Fruit fly (Drosophila melanogaster): ENCODE data around the gene CG43673.
A peak's percentile ranks its signal among the peaks of the same experiment; 100 is the strongest.

The CG43673 gene

dm6 chrX:15740288-15740726 is 38.6 kb upstream of the CG43673 start (continued):
- no peak for TF ChIP-seq usp (GFP tag; optimal IDR thresholded peaks at IDR 0.05)
- no peak for TF ChIP-seq sna (GFP tag; IDR thresholded peaks at IDR 0.05; ENCODE audit: partially characterized antibody)
- TF ChIP-seq MTF-1 (GFP tag; optimal IDR thresholded peaks at IDR 0.05; ENCODE audit: borderline replicate concordance) = peak; percentile 7
- peak; percentile 46 to 72 for TF ChIP-seq Hr51 (GFP tag; optimal IDR thresholded peaks at IDR 0.05)
- no peak for TF ChIP-seq gt (GFP tag; IDR thresholded peaks at IDR 0.05)
- 0 out of 2 replicates have a peak, but pooled peaks have one; percentile 42 for TF ChIP-seq CG1024 (GFP tag; IDR thresholded peaks at IDR 0.05)
- TF ChIP-seq ro (GFP tag; IDR thresholded peaks at IDR 0.05) = no peak
- no peak for TF ChIP-seq cad (GFP tag; optimal IDR thresholded peaks at IDR 0.05)
- TF ChIP-seq Dip3 (GFP tag; optimal IDR thresholded peaks at IDR 0.05) = peak; percentile 57
- 0 out of 2 replicates have a peak, but pooled peaks have one; percentile 4 for TF ChIP-seq amos (GFP tag; IDR thresholded peaks at IDR 0.05; ENCODE audit: partially characterized antibody)
- TF ChIP-seq CoRest (tag; optimal IDR thresholded peaks at IDR 0.05) = peak; percentile 71
- TF ChIP-seq jing (GFP tag; optimal IDR thresholded peaks at IDR 0.05) = no peak
- TF ChIP-seq CG7987 (GFP tag; optimal IDR thresholded peaks at IDR 0.05) = peak; percentile 67
- peak; percentile 72 for TF ChIP-seq NFAT (GFP tag; IDR thresholded peaks at IDR 0.05)
- TF ChIP-seq NK7.1 (GFP tag; optimal IDR thresholded peaks at IDR 0.05) = peak; percentile 47
- TF ChIP-seq CG11696 (GFP tag; IDR thresholded peaks at IDR 0.05) = peak; percentile 64
- peak; percentile 80 for TF ChIP-seq HHEX (GFP tag; optimal IDR thresholded peaks at IDR 0.05)
- peak; percentile 53 for TF ChIP-seq CG18262 (tag; optimal IDR thresholded peaks at IDR 0.05)
- TF ChIP-seq Meics (GFP tag; optimal IDR thresholded peaks at IDR 0.05) = peak; percentile 85
- peak; percentile 83 for TF ChIP-seq CG13296 (GFP tag; optimal IDR thresholded peaks at IDR 0.05)
- 0 out of 2 replicates have a peak, but pooled peaks have one; percentile 48 for TF ChIP-seq Nf-YA (GFP tag; IDR thresholded peaks at IDR 0.05)
- TF ChIP-seq ara (GFP tag; IDR thresholded peaks at IDR 0.05) = peak; percentile 53; the same call in 1 of the 2 replicates
- peak; percentile 31 for TF ChIP-seq Six4 (GFP tag; optimal IDR thresholded peaks at IDR 0.05)
- TF ChIP-seq hbn (GFP tag; IDR thresholded peaks at IDR 0.05; ENCODE audit: partially characterized antibody) = no peak
- TF ChIP-seq trh (GFP tag; optimal IDR thresholded peaks at IDR 0.05) = peak; percentile 23
- TF ChIP-seq Fer1 (GFP tag; optimal IDR thresholded peaks at IDR 0.05) = peak; percentile 85
- peak; percentile 66 for TF ChIP-seq CG7556 (GFP tag; optimal IDR thresholded peaks at IDR 0.05)
- TF ChIP-seq odd (GFP tag; optimal IDR thresholded peaks at IDR 0.05) = peak; percentile 62
- peak; percentile 32 for TF ChIP-seq CG12299 (tag; optimal IDR thresholded peaks at IDR 0.05)
- TF ChIP-seq CG4617 (GFP tag; optimal IDR thresholded peaks at IDR 0.05; ENCODE audit: borderline replicate concordance) = no peak
- peak; percentile 76 for TF ChIP-seq Hand (GFP tag; optimal IDR thresholded peaks at IDR 0.05)
- peak; percentile 26 for TF ChIP-seq ERR (GFP tag; optimal IDR thresholded peaks at IDR 0.05)
- peak; percentile 14; the same call in 1 of the 2 replicates for TF ChIP-seq dimm (GFP tag; IDR thresholded peaks at IDR 0.05)
- TF ChIP-seq wek (GFP tag; optimal IDR thresholded peaks at IDR 0.05) = no peak
- TF ChIP-seq Ptx1 (GFP tag; IDR thresholded peaks at IDR 0.05) = peak; percentile 75
- peak; percentile 29 for TF ChIP-seq CG1792 (GFP tag; optimal IDR thresholded peaks at IDR 0.05)
- peak; percentile 40; the same call in 1 of the 2 replicates for TF ChIP-seq sens-2 (GFP tag; IDR thresholded peaks at IDR 0.05)
- TF ChIP-seq Asciz (GFP tag; optimal IDR thresholded peaks at IDR 0.05) = no peak
- peak; percentile 1 for TF ChIP-seq CG2875 (GFP tag; optimal IDR thresholded peaks at IDR 0.05)
- TF ChIP-seq CHES-1-like (GFP tag; optimal IDR thresholded peaks at IDR 0.05) = peak; percentile 50
- no peak for TF ChIP-seq CkIIα-i1 (GFP tag; IDR thresholded peaks at IDR 0.05)
- TF ChIP-seq Adf1 (GFP tag; IDR thresholded peaks at IDR 0.05) = peak; percentile 52; the same call in 1 of the 2 replicates
- TF ChIP-seq CG11723 (GFP tag; optimal IDR thresholded peaks at IDR 0.05) = no peak
- peak; percentile 41 for TF ChIP-seq CG12155 (GFP tag; optimal IDR thresholded peaks at IDR 0.05)
- TF ChIP-seq h (optimal IDR thresholded peaks at IDR 0.05) = no peak
- no peak for TF ChIP-seq CG2202 (tag; optimal IDR thresholded peaks at IDR 0.05)
- TF ChIP-seq CG34376 (GFP tag; optimal IDR thresholded peaks at IDR 0.05) = peak; percentile 66
- peak in 1 of 2 experiments; percentile 43 for TF ChIP-seq Eip74EF (GFP tag; optimal IDR thresholded peaks at IDR 0.05)
- TF ChIP-seq lola (GFP tag; optimal IDR thresholded peaks at IDR 0.05) = peak in 1 of 3 experiments; percentile 25
- TF ChIP-seq CG7928 (GFP tag; optimal IDR thresholded peaks at IDR 0.05) = peak; percentile 15
